Worm (Caenorhabditis elegans) whole organism, L4 larva: ENCODE measurements around the gene arl-3.

Source experiments
- F37D6.2 ChIP-seq: sonication (generic microtip); optimal IDR thresholded peaks from 2 replicates; lab custom pipeline; 2016; ENCODE audit warnings: mild to moderate bottlenecking, missing genetic modification characterization, missing compliant biosample characterization
- F44E2.7 ChIP-seq: fragments of 200-800 bp; sonication (Bioruptor generic); IDR thresholded peaks from 2 replicates; pipeline ENCODE4 v2.1.2; 2022; ENCODE audit warnings: missing genetic modification characterization, missing compliant biosample characterization
- F49E8.2 ChIP-seq: sonication (generic microtip); optimal IDR thresholded peaks from 2 replicates; lab custom pipeline; 2016; ENCODE audit warnings: missing compliant biosample characterization, mild to moderate bottlenecking, missing genetic modification characterization, borderline replicate concordance
- R02D3.7 ChIP-seq: fragments of 150-350 bp; sonication (generic microtip); optimal IDR thresholded peaks from 3 replicates; lab custom pipeline; 2014; ENCODE audit warnings: missing biosample characterization, missing genetic modification characterization
- T20F7.1 ChIP-seq: fragments of 200-800 bp; sonication (Bioruptor generic); optimal IDR thresholded peaks from 2 replicates; lab custom pipeline; 2018; ENCODE audit warnings: mild to moderate bottlenecking, missing genetic modification characterization, missing compliant biosample characterization
- T26A8.4 ChIP-seq: fragments of 200-800 bp; sonication (Bioruptor generic); IDR thresholded peaks from 2 replicates; pipeline ENCODE4 v1.3.6; 2022; ENCODE audit warnings: missing genetic modification characterization, missing compliant biosample characterization
- Y105C5A.15 ChIP-seq: fragments of 200-800 bp; sonication (Bioruptor generic); IDR thresholded peaks from 2 replicates; pipeline ENCODE4 v1.3.6; 2022; ENCODE audit warnings: missing genetic modification characterization, missing compliant biosample characterization
- Y5F2A.4 ChIP-seq: fragments of 200-800 bp; sonication (Bioruptor generic); optimal IDR thresholded peaks from 2 replicates; lab custom pipeline; 2018; ENCODE audit warnings: mild to moderate bottlenecking, missing genetic modification characterization, missing compliant biosample characterization
- aha-1 ChIP-seq: fragments of 150-350 bp; peaks from one replicate; lab custom pipeline; 2014; ENCODE audit warnings: missing biosample characterization, missing genetic modification characterization
- attf-4 ChIP-seq: sonication (generic microtip); optimal IDR thresholded peaks from 3 replicates; lab custom pipeline; 2017; ENCODE audit warnings: missing biosample characterization, missing genetic modification characterization
- ceh-28 ChIP-seq: fragments of 150-350 bp; optimal IDR thresholded peaks from 2 replicates; lab custom pipeline; 2014; ENCODE audit warnings: missing biosample characterization, missing genetic modification reagents, missing genetic modification characterization
- ceh-32 ChIP-seq: sonication (generic microtip); optimal IDR thresholded peaks from 2 replicates; lab custom pipeline; 2016; ENCODE audit warnings: mild to moderate bottlenecking, missing genetic modification characterization, missing compliant biosample characterization; ENCODE audit not compliant: poor library complexity
- ceh-44 ChIP-seq: fragments of 200-800 bp; sonication (Bioruptor generic); IDR thresholded peaks from 2 replicates; pipeline ENCODE4 v1.3.6; 2022; ENCODE audit warnings: missing genetic modification reagents, missing genetic modification characterization, missing compliant biosample characterization
- ceh-82 ChIP-seq: sonication (generic microtip); optimal IDR thresholded peaks from 2 replicates; lab custom pipeline; 2017; ENCODE audit warnings: missing biosample characterization, missing genetic modification characterization
- ces-1 ChIP-seq: fragments of 150-350 bp; sonication (generic microtip); optimal IDR thresholded peaks from 4 replicates; lab custom pipeline; 2014; ENCODE audit warnings: missing biosample characterization, missing genetic modification reagents, missing genetic modification characterization
- dmd-6 ChIP-seq: fragments of 200-800 bp; sonication (Bioruptor generic); IDR thresholded peaks from 2 replicates; pipeline ENCODE4 v1.3.6; 2022; ENCODE audit warnings: missing genetic modification reagents, missing genetic modification characterization, missing compliant biosample characterization
- dmd-8 ChIP-seq: fragments of 200-800 bp; sonication (Bioruptor generic); IDR thresholded peaks from 2 replicates; pipeline ENCODE4 v1.3.6; 2022; ENCODE audit warnings: missing genetic modification characterization, missing compliant biosample characterization
- dmd-9 ChIP-seq: fragments of 200-800 bp; sonication (Bioruptor generic); IDR thresholded peaks from 2 replicates; pipeline ENCODE4 v1.3.6; 2022; ENCODE audit warnings: missing genetic modification reagents, missing genetic modification characterization, missing compliant biosample characterization
- duxl-1 ChIP-seq: sonication (generic microtip); optimal IDR thresholded peaks from 2 replicates; lab custom pipeline; 2016; ENCODE audit warnings: mild to moderate bottlenecking, missing genetic modification characterization, moderate library complexity, missing compliant biosample characterization; ENCODE audit not compliant: poor library complexity
- egl-43 ChIP-seq: fragments of 200-800 bp; sonication (Bioruptor generic); IDR thresholded peaks from 2 replicates; pipeline ENCODE4 v1.3.6; 2022; ENCODE audit warnings: missing genetic modification reagents, missing genetic modification characterization, missing compliant biosample characterization
- fos-1 ChIP-seq: fragments of 150-350 bp; optimal IDR thresholded peaks from 2 replicates; lab custom pipeline; 2014; ENCODE audit warnings: missing biosample characterization, missing genetic modification characterization
- gei-8 ChIP-seq: fragments of 200-800 bp; sonication (Bioruptor generic); optimal IDR thresholded peaks from 2 replicates; lab custom pipeline; 2018; ENCODE audit warnings: mild to moderate bottlenecking, missing genetic modification characterization, missing compliant biosample characterization
- hlh-30 ChIP-seq: sonication (generic microtip); optimal IDR thresholded peaks from 2 replicates; lab custom pipeline; 2017; ENCODE audit warnings: antibody characterized with exemption, mild to moderate bottlenecking, missing genetic modification characterization, missing compliant biosample characterization; ENCODE audit not compliant: insufficient read depth
- hmg-1.1 ChIP-seq: fragments of 200-800 bp; sonication (Bioruptor generic); IDR thresholded peaks from 2 replicates; pipeline ENCODE4 v1.3.6; 2022; ENCODE audit warnings: missing genetic modification reagents, missing genetic modification characterization, missing compliant biosample characterization
- jun-1 ChIP-seq: fragments of 150-350 bp; optimal IDR thresholded peaks from 2 replicates; lab custom pipeline; 2014; ENCODE audit warnings: missing biosample characterization, missing genetic modification reagents, missing genetic modification characterization
- lim-7 ChIP-seq: fragments of 200-800 bp; sonication (Bioruptor generic); IDR thresholded peaks from 2 replicates; pipeline ENCODE4 v1.3.6; 2022; ENCODE audit warnings: missing genetic modification characterization, missing compliant biosample characterization
- lin-1 ChIP-seq: fragments of 200-800 bp; sonication (Bioruptor generic); IDR thresholded peaks from 2 replicates; pipeline ENCODE4 v1.3.6; 2022; ENCODE audit warnings: missing genetic modification reagents, missing genetic modification characterization, missing compliant biosample characterization
- lin-13 ChIP-seq: fragments of 150-350 bp; optimal IDR thresholded peaks from 2 replicates; lab custom pipeline; 2014; ENCODE audit warnings: missing biosample characterization, missing genetic modification reagents, missing genetic modification characterization
- lin-15B ChIP-seq: fragments of 150-350 bp; sonication (generic microtip); optimal IDR thresholded peaks from 3 replicates; lab custom pipeline; 2014; ENCODE audit warnings: missing biosample characterization, missing genetic modification characterization
- lin-29 ChIP-seq: fragments of 200-800 bp; sonication (Bioruptor generic); IDR thresholded peaks from 2 replicates; pipeline ENCODE4 v1.3.6; 2022; ENCODE audit warnings: missing genetic modification reagents, missing genetic modification characterization, missing compliant biosample characterization
- lir-3 ChIP-seq: sonication (generic microtip); optimal IDR thresholded peaks from 2 replicates; lab custom pipeline; 2016; ENCODE audit warnings: mild to moderate bottlenecking, missing genetic modification characterization, missing compliant biosample characterization
- madf-9 ChIP-seq: fragments of 200-800 bp; sonication (Bioruptor generic); conservative IDR thresholded peaks from 2 replicates; pipeline ENCODE4 v1.3.6; 2022; ENCODE audit warnings: missing genetic modification reagents, missing genetic modification characterization, missing compliant biosample characterization
- mxl-2 ChIP-seq: fragments of 200-800 bp; sonication (Bioruptor generic); conservative IDR thresholded peaks from 2 replicates; pipeline ENCODE4 v1.3.6; 2022; ENCODE audit warnings: missing genetic modification reagents, missing genetic modification characterization, missing compliant biosample characterization
- mxl-3 ChIP-seq: fragments of 200-800 bp; sonication (Bioruptor generic); optimal IDR thresholded peaks from 2 replicates; lab custom pipeline; 2018; ENCODE audit warnings: mild to moderate bottlenecking, missing genetic modification characterization, missing compliant biosample characterization
- nhr-11 ChIP-seq: fragments of 150-350 bp; optimal IDR thresholded peaks from 2 replicates; lab custom pipeline; 2014; ENCODE audit warnings: missing biosample characterization, missing genetic modification characterization
- nhr-111 ChIP-seq: fragments of 200-800 bp; sonication (Bioruptor generic); optimal IDR thresholded peaks from 2 replicates; lab custom pipeline; 2018; ENCODE audit warnings: mild to moderate bottlenecking, missing genetic modification characterization, missing compliant biosample characterization
- nhr-25 ChIP-seq: sonication (generic microtip); optimal IDR thresholded peaks from 2 replicates; lab custom pipeline; 2017; ENCODE audit warnings: missing genetic modification characterization, mild to moderate bottlenecking, missing compliant biosample characterization, antibody characterized with exemption, moderate library complexity, borderline replicate concordance; ENCODE audit not compliant: insufficient read depth
- nhr-48 ChIP-seq: sonication (generic microtip); optimal IDR thresholded peaks from 2 replicates; lab custom pipeline; 2016; ENCODE audit warnings: mild to moderate bottlenecking, missing genetic modification characterization, missing compliant biosample characterization
- nhr-77 ChIP-seq: fragments of 150-350 bp; optimal IDR thresholded peaks from 2 replicates; lab custom pipeline; 2014; ENCODE audit warnings: missing biosample characterization, missing genetic modification characterization
- pha-4 ChIP-seq, 2 experiments: fragments of 150-350 bp in 1 of 2; fragments of 200-800 bp in 1 of 2; sonication (Bioruptor generic) in 1 of 2; IDR thresholded peaks in 1 of 2; optimal IDR thresholded peaks in 1 of 2; 2 replicates each; pipeline versions ENCODE4 v1.3.6 to Lab custom; 2014 to 2022; ENCODE audit warnings: missing genetic modification characterization in 2 of 2, missing genetic modification reagents in 2 of 2, missing biosample characterization in 1 of 2, missing compliant biosample characterization in 1 of 2
- php-3 ChIP-seq: fragments of 200-800 bp; sonication (Bioruptor generic); IDR thresholded peaks from 2 replicates; pipeline ENCODE4 v1.3.6; 2022; ENCODE audit warnings: missing genetic modification reagents, missing genetic modification characterization, missing compliant biosample characterization
- rbr-2 ChIP-seq: sonication (generic microtip); optimal IDR thresholded peaks from 2 replicates; lab custom pipeline; 2016; ENCODE audit warnings: missing genotype, missing genetic modification characterization, missing compliant biosample characterization
- set-16 ChIP-seq: fragments of 200-800 bp; sonication (Bioruptor generic); IDR thresholded peaks from 2 replicates; pipeline ENCODE4 v1.3.6; 2022; ENCODE audit warnings: missing genetic modification reagents, missing genetic modification characterization, missing compliant biosample characterization
- skn-1 ChIP-seq: fragments of 150-350 bp; optimal IDR thresholded peaks from 2 replicates; lab custom pipeline; 2014; ENCODE audit warnings: missing biosample characterization, missing genetic modification characterization
- snpc-4 ChIP-seq: fragments of 150-350 bp; optimal IDR thresholded peaks from 2 replicates; lab custom pipeline; 2014; ENCODE audit warnings: missing biosample characterization, missing genetic modification characterization
- tra-1 ChIP-seq: fragments of 200-800 bp; sonication (Bioruptor generic); IDR thresholded peaks from 2 replicates; pipeline ENCODE4 v1.3.6; 2022; ENCODE audit warnings: missing genetic modification reagents, missing genetic modification characterization, missing compliant biosample characterization
- unc-39 ChIP-seq: sonication (generic microtip); optimal IDR thresholded peaks from 2 replicates; lab custom pipeline; 2017; ENCODE audit warnings: missing biosample characterization, missing genetic modification characterization
- unc-62 ChIP-seq, 3 experiments: fragments of 150-350 bp in 1 of 3; sonication (generic microtip); optimal IDR thresholded peaks in 2 of 3; peaks in 1 of 3; 1 replicate in 1 of 3; 2 replicates in 2 of 3; lab custom pipeline; 2014 to 2017; ENCODE audit warnings: missing biosample characterization in 3 of 3, missing genetic modification characterization in 3 of 3, missing genetic modification reagents in 3 of 3, missing genotype in 1 of 3
- zfp-2 ChIP-seq: sonication (generic microtip); optimal IDR thresholded peaks from 2 replicates; lab custom pipeline; 2016; ENCODE audit warnings: mild to moderate bottlenecking, missing genetic modification characterization, missing compliant biosample characterization
- zfp-3 ChIP-seq: fragments of 200-800 bp; sonication (Bioruptor generic); conservative IDR thresholded peaks from 2 replicates; pipeline ENCODE4 v1.3.6; 2022; ENCODE audit warnings: missing genetic modification reagents, missing genetic modification characterization, missing compliant biosample characterization
- zip-11 ChIP-seq: fragments of 200-800 bp; sonication (Bioruptor generic); IDR thresholded peaks from 2 replicates; pipeline ENCODE4 v1.3.6; 2022; ENCODE audit warnings: missing genetic modification characterization, missing compliant biosample characterization

Gene arl-3

ce11 chrII:14605026-14605425 is 1.2 kb upstream of the arl-3 start:
- no peak for TF ChIP-seq rbr-2 (tag; lab: Kevin White, UChicago)
- no peak for TF ChIP-seq R02D3.7 (tag; lab: Kevin White, UChicago)
- peak; percentile 97 for TF ChIP-seq aha-1 (tag; lab: Kevin White, UChicago)
- no peak for TF ChIP-seq mxl-2 (GFP tag; lab: Robert Waterston, UW)
- TF ChIP-seq ceh-28 (tag; lab: Kevin White, UChicago): no peak
- no peak for TF ChIP-seq lin-1 (GFP tag; lab: Robert Waterston, UW)
- no peak for TF ChIP-seq lin-29 (GFP tag; lab: Robert Waterston, UW)
- no peak for TF ChIP-seq set-16 (GFP tag; lab: Robert Waterston, UW)
- TF ChIP-seq nhr-111 (GFP tag; lab: Kevin White, UChicago): no peak
- no peak for TF ChIP-seq snpc-4
- TF ChIP-seq F49E8.2 (tag; lab: Kevin White, UChicago): no peak
- TF ChIP-seq tra-1 (GFP tag; lab: Robert Waterston, UW): no peak
- TF ChIP-seq dmd-8 (GFP tag; lab: Robert Waterston, UW): no peak
- peak in 1 of 2 experiments; percentile 47 for TF ChIP-seq unc-62 (GFP tag; optimal IDR thresholded peaks at IDR 0.05 in 1 of 2; lab: Kevin White, UChicago)
- no peak for TF ChIP-seq unc-62 (tag; optimal IDR thresholded peaks at IDR 0.05; lab: Kevin White, UChicago)
- no peak for TF ChIP-seq hlh-30 (tag; lab: Kevin White, UChicago)
- no peak for TF ChIP-seq ceh-82 (tag; lab: Kevin White, UChicago)
- no peak for TF ChIP-seq jun-1 (tag; lab: Kevin White, UChicago)
- no peak for TF ChIP-seq gei-8 (GFP tag; lab: Kevin White, UChicago)
- TF ChIP-seq F44E2.7: no peak
- no peak for TF ChIP-seq zip-11
- no peak for TF ChIP-seq hmg-1.1 (GFP tag; lab: Robert Waterston, UW)
- TF ChIP-seq dmd-9: no peak
- no peak for TF ChIP-seq nhr-11 (tag; lab: Kevin White, UChicago)
- TF ChIP-seq fos-1 (tag; lab: Kevin White, UChicago): no peak
- TF ChIP-seq ces-1 (GFP tag; lab: Kevin White, UChicago): no peak
- no peak for TF ChIP-seq egl-43
- no peak for TF ChIP-seq lin-15B
- no peak for TF ChIP-seq attf-4 (tag; lab: Kevin White, UChicago)
- TF ChIP-seq dmd-6 (GFP tag; lab: Robert Waterston, UW): no peak; the same call in 1 of the 2 replicates
- TF ChIP-seq zfp-2 (tag; lab: Kevin White, UChicago): no peak
- no peak for TF ChIP-seq F37D6.2
- no peak for TF ChIP-seq lin-13 (GFP tag; lab: Kevin White, UChicago)
- peak; percentile 33 for TF ChIP-seq duxl-1 (tag; lab: Kevin White, UChicago)
- no peak; the same call in 1 of the 2 replicates for TF ChIP-seq zfp-3
- no peak for TF ChIP-seq ceh-44
- no peak for TF ChIP-seq unc-39 (tag; lab: Kevin White, UChicago)
- TF ChIP-seq Y5F2A.4 (GFP tag; lab: Kevin White, UChicago): peak; percentile 10
- TF ChIP-seq nhr-77: no peak
- TF ChIP-seq madf-9 (GFP tag; lab: Robert Waterston, UW): 0 out of 2 replicates have a peak, but pooled peaks have one; percentile 31
- no peak for TF ChIP-seq lim-7
- TF ChIP-seq php-3: no peak
- TF ChIP-seq lir-3 (tag; lab: Kevin White, UChicago): no peak
- no peak for TF ChIP-seq T20F7.1 (GFP tag; lab: Kevin White, UChicago)
- TF ChIP-seq skn-1 (tag; lab: Kevin White, UChicago): no peak
- TF ChIP-seq nhr-25 (tag; lab: Kevin White, UChicago): no peak
- TF ChIP-seq pha-4 (GFP tag; IDR thresholded peaks at IDR 0.05; lab: Robert Waterston, UW): no peak
- TF ChIP-seq pha-4 (tag; optimal IDR thresholded peaks at IDR 0.05; lab: Kevin White, UChicago): no peak
- no peak for TF ChIP-seq nhr-48
- TF ChIP-seq mxl-3 (GFP tag; lab: Kevin White, UChicago): no peak
- TF ChIP-seq Y105C5A.15: no peak
- TF ChIP-seq ceh-32 (tag; lab: Kevin White, UChicago): no peak
- TF ChIP-seq T26A8.4 (GFP tag; lab: Robert Waterston, UW): no peak
